Worm (Caenorhabditis elegans) whole organism, L1 larva: Measurements from ENCODE around the gene F52G3.5.
A peak's percentile ranks its signal among the peaks of the same experiment; 100 is the strongest.

ENCODE experiments used
- C16A3.4 ChIP-seq: fragments of 150-350 bp; optimal IDR thresholded peaks from 2 replicates; lab custom pipeline; 2014; ENCODE audit warnings: missing biosample characterization, missing genetic modification characterization
- C34B4.2 ChIP-seq: sonication (generic microtip); optimal IDR thresholded peaks from 2 replicates; lab custom pipeline; 2017; ENCODE audit warnings: mild to moderate bottlenecking, missing genetic modification characterization, missing compliant biosample characterization
- F16B12.6 ChIP-seq: fragments of 150-350 bp; optimal IDR thresholded peaks from 2 replicates; lab custom pipeline; 2014; ENCODE audit warnings: missing biosample characterization, missing genetic modification characterization
- aly-2 ChIP-seq: fragments of 150-350 bp; optimal IDR thresholded peaks from 2 replicates; lab custom pipeline; 2014; ENCODE audit warnings: missing biosample characterization, missing genetic modification characterization
- ama-1 ChIP-seq: fragments of 150-350 bp; optimal IDR thresholded peaks from 2 replicates; lab custom pipeline; 2014
- blmp-1 ChIP-seq: fragments of 150-350 bp; optimal IDR thresholded peaks from 2 replicates; lab custom pipeline; 2014; ENCODE audit warnings: missing biosample characterization, missing genetic modification characterization
- ceh-63 ChIP-seq: fragments of 200-800 bp; sonication (Bioruptor generic); optimal IDR thresholded peaks from 2 replicates; lab custom pipeline; 2018; ENCODE audit warnings: mild to moderate bottlenecking, missing genetic modification characterization, missing compliant biosample characterization
- ceh-8 ChIP-seq: fragments of 200-800 bp; sonication (Bioruptor generic); optimal IDR thresholded peaks from 2 replicates; lab custom pipeline; 2018; ENCODE audit warnings: mild to moderate bottlenecking, missing genetic modification characterization, moderate library complexity, missing compliant biosample characterization
- ceh-88 ChIP-seq: fragments of 200-800 bp; sonication (Bioruptor generic); IDR thresholded peaks from 2 replicates; pipeline ENCODE4 v1.3.6; 2022; ENCODE audit warnings: missing genetic modification characterization, missing compliant biosample characterization
- ceh-90 ChIP-seq: sonication (generic microtip); optimal IDR thresholded peaks from 2 replicates; lab custom pipeline; 2016; ENCODE audit warnings: missing genetic modification characterization, missing compliant biosample characterization
- dpl-1 ChIP-seq, 3 experiments: fragments of 150-350 bp in 2 of 3; sonication (generic microtip) in 1 of 3; optimal IDR thresholded peaks; 2 replicates each; lab custom pipeline; 2014 to 2017; ENCODE audit warnings: missing biosample characterization in 3 of 3, missing genetic modification characterization in 3 of 3, missing genetic modification reagents in 3 of 3
- efl-3 ChIP-seq: fragments of 200-800 bp; sonication (Bioruptor generic); optimal IDR thresholded peaks from 2 replicates; lab custom pipeline; 2018; ENCODE audit warnings: mild to moderate bottlenecking, missing genetic modification characterization, missing compliant biosample characterization
- egl-27 ChIP-seq, 2 experiments: fragments of 150-350 bp in 1 of 2; sonication (generic microtip); optimal IDR thresholded peaks; 3 replicates each; lab custom pipeline; 2017 to 2018; ENCODE audit warnings: missing biosample characterization in 2 of 2, missing genetic modification characterization in 2 of 2, missing genetic modification reagents in 2 of 2
- ets-5 ChIP-seq: fragments of 200-800 bp; sonication (Bioruptor generic); IDR thresholded peaks from 2 replicates; pipeline ENCODE4 v1.3.6; 2022; ENCODE audit warnings: missing genetic modification characterization, missing compliant biosample characterization
- fkh-10 ChIP-seq: sonication (generic microtip); optimal IDR thresholded peaks from 2 replicates; lab custom pipeline; 2017; ENCODE audit warnings: missing biosample characterization, missing genetic modification reagents, missing genetic modification characterization
- fos-1 ChIP-seq: fragments of 150-350 bp; optimal IDR thresholded peaks from 2 replicates; lab custom pipeline; 2014; ENCODE audit warnings: missing biosample characterization, missing genetic modification characterization
- grh-1 ChIP-seq: fragments of 200-800 bp; sonication (Bioruptor generic); IDR thresholded peaks from 2 replicates; pipeline ENCODE4 v1.3.6; 2022; ENCODE audit warnings: missing genetic modification reagents, missing genetic modification characterization, missing compliant biosample characterization
- hlh-17 ChIP-seq: fragments of 200-800 bp; sonication (Bioruptor generic); optimal IDR thresholded peaks from 2 replicates; lab custom pipeline; 2018; ENCODE audit warnings: missing genetic modification characterization, mild to moderate bottlenecking, missing compliant biosample characterization, moderate library complexity, borderline replicate concordance
- hpl-2 ChIP-seq: fragments of 150-350 bp; optimal IDR thresholded peaks from 2 replicates; lab custom pipeline; 2014; ENCODE audit warnings: missing biosample characterization, missing genetic modification reagents, missing genetic modification characterization
- isw-1 ChIP-seq: fragments of 200-800 bp; sonication (Bioruptor generic); IDR thresholded peaks from 2 replicates; pipeline ENCODE4 v1.3.6; 2022; ENCODE audit warnings: missing genetic modification characterization, missing compliant biosample characterization
- lin-15B ChIP-seq: fragments of 150-350 bp; sonication (generic microtip); optimal IDR thresholded peaks from 3 replicates; lab custom pipeline; 2014; ENCODE audit warnings: missing biosample characterization, missing genetic modification characterization
- lin-35 ChIP-seq, 2 experiments: fragments of 150-350 bp; optimal IDR thresholded peaks; 2 replicates each; lab custom pipeline; 2014; ENCODE audit warnings: missing biosample characterization in 2 of 2, missing genetic modification characterization in 2 of 2, missing genetic modification reagents in 2 of 2
- lin-39 ChIP-seq: fragments of 150-350 bp; optimal IDR thresholded peaks from 2 replicates; lab custom pipeline; 2014; ENCODE audit warnings: missing biosample characterization, missing genetic modification reagents, missing genetic modification characterization
- lir-3 ChIP-seq: sonication (generic microtip); optimal IDR thresholded peaks from 2 replicates; lab custom pipeline; 2016; ENCODE audit warnings: mild to moderate bottlenecking, missing genetic modification characterization, moderate library complexity, missing compliant biosample characterization; ENCODE audit not compliant: poor library complexity
- mab-9 ChIP-seq: fragments of 200-800 bp; sonication (Bioruptor generic); IDR thresholded peaks from 2 replicates; pipeline ENCODE4 v1.3.6; 2022; ENCODE audit warnings: missing genetic modification reagents, missing genetic modification characterization, missing compliant biosample characterization
- mdl-1 ChIP-seq, 2 experiments: fragments of 150-350 bp; optimal IDR thresholded peaks; 2 replicates each; lab custom pipeline; 2014 to 2017; ENCODE audit warnings: missing biosample characterization in 2 of 2, missing genetic modification characterization in 2 of 2, inconsistent platforms in 1 of 2
- mep-1 ChIP-seq: fragments of 150-350 bp; optimal IDR thresholded peaks from 2 replicates; lab custom pipeline; 2014; ENCODE audit warnings: missing biosample characterization, missing genetic modification characterization
- nhr-19 ChIP-seq: fragments of 200-800 bp; sonication (Bioruptor generic); conservative IDR thresholded peaks from 2 replicates; pipeline ENCODE4 v1.3.6; 2022; ENCODE audit warnings: missing genetic modification characterization, missing compliant biosample characterization
- nhr-20 ChIP-seq: sonication (generic microtip); optimal IDR thresholded peaks from 2 replicates; lab custom pipeline; 2016; ENCODE audit warnings: mild to moderate bottlenecking, missing genetic modification characterization, missing compliant biosample characterization
- nhr-28 ChIP-seq: fragments of 150-350 bp; optimal IDR thresholded peaks from 2 replicates; lab custom pipeline; 2014; ENCODE audit warnings: missing biosample characterization, missing genetic modification characterization
- nhr-71 ChIP-seq: sonication (generic microtip); optimal IDR thresholded peaks from 2 replicates; lab custom pipeline; 2016; ENCODE audit warnings: mild to moderate bottlenecking, missing genetic modification characterization, moderate library complexity, missing compliant biosample characterization
- nhr-84 ChIP-seq: sonication (generic microtip); optimal IDR thresholded peaks from 2 replicates; lab custom pipeline; 2017; ENCODE audit warnings: missing biosample characterization, missing genetic modification characterization
- nhr-85 ChIP-seq: sonication (generic microtip); peaks from one replicate; lab custom pipeline; 2016; ENCODE audit warnings: missing genetic modification characterization, inconsistent platforms, missing compliant biosample characterization
- nhr-90 ChIP-seq: sonication (generic microtip); optimal IDR thresholded peaks from 2 replicates; lab custom pipeline; 2016; ENCODE audit warnings: mild to moderate bottlenecking, missing genetic modification characterization, missing compliant biosample characterization; ENCODE audit not compliant: poor library complexity
- pag-3 ChIP-seq: sonication (generic microtip); optimal IDR thresholded peaks from 2 replicates; lab custom pipeline; 2017; ENCODE audit warnings: missing genetic modification characterization, mild to moderate bottlenecking, missing compliant biosample characterization, antibody characterized with exemption, borderline replicate concordance; ENCODE audit not compliant: insufficient read depth
- pqm-1 ChIP-seq: sonication (generic microtip); optimal IDR thresholded peaks from 3 replicates; lab custom pipeline; 2017; ENCODE audit warnings: missing biosample characterization, missing genetic modification characterization
- rnt-1 ChIP-seq: sonication (generic microtip); optimal IDR thresholded peaks from 2 replicates; lab custom pipeline; 2016; ENCODE audit warnings: mild to moderate bottlenecking, missing genetic modification characterization, moderate library complexity, missing compliant biosample characterization
- skn-1 ChIP-seq: fragments of 150-350 bp; optimal IDR thresholded peaks from 2 replicates; lab custom pipeline; 2014; ENCODE audit warnings: missing biosample characterization, missing genetic modification characterization
- snpc-4 ChIP-seq: fragments of 150-350 bp; optimal IDR thresholded peaks from 2 replicates; lab custom pipeline; 2014; ENCODE audit warnings: missing biosample characterization, missing genetic modification characterization
- snu-23 ChIP-seq: sonication (generic microtip); optimal IDR thresholded peaks from 2 replicates; lab custom pipeline; 2016; ENCODE audit warnings: missing genetic modification characterization, missing compliant biosample characterization
- sox-4 ChIP-seq: sonication (generic microtip); optimal IDR thresholded peaks from 2 replicates; lab custom pipeline; 2016; ENCODE audit warnings: missing genetic modification characterization, missing compliant biosample characterization
- swsn-7 ChIP-seq: sonication (generic microtip); optimal IDR thresholded peaks from 2 replicates; lab custom pipeline; 2016; ENCODE audit warnings: missing genetic modification characterization, missing compliant biosample characterization
- tlp-1 ChIP-seq: fragments of 150-350 bp; optimal IDR thresholded peaks from 2 replicates; lab custom pipeline; 2014; ENCODE audit warnings: missing biosample characterization, missing genetic modification characterization
- unc-130 ChIP-seq: fragments of 150-350 bp; optimal IDR thresholded peaks from 2 replicates; lab custom pipeline; 2017; ENCODE audit warnings: missing biosample characterization, missing genetic modification characterization, inconsistent platforms
- unc-30 ChIP-seq: sonication (generic microtip); optimal IDR thresholded peaks from 2 replicates; lab custom pipeline; 2017; ENCODE audit warnings: missing biosample characterization, missing genetic modification characterization
- unc-86 ChIP-seq: sonication (generic microtip); optimal IDR thresholded peaks from 2 replicates; lab custom pipeline; 2016; ENCODE audit warnings: missing genetic modification characterization, missing compliant biosample characterization
- unc-98 ChIP-seq: fragments of 200-800 bp; sonication (Bioruptor generic); IDR thresholded peaks from 2 replicates; pipeline ENCODE4 v1.3.6; 2022; ENCODE audit warnings: missing genetic modification characterization, missing compliant biosample characterization

The F52G3.5 gene

DNA sequence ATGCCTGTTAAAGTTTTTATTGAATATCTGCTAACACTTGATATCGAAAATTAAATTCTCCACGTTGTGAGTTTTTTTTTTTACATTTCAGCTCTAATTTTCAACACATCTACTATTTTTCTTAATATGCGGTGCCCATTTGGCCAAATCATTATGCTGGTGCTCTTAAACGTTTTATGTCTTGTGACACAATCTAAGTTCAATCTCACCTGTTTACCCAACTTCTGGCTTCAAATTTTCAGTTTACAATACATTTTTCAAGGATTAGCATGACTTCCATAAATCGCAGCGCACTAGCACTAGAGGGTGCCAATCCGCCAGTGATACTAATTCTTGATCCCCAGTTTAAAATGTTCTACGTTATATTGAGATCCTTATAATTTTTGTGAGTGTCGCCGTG, 33.6 kb downstream of the F52G3.5 start:
- TF ChIP-seq F16B12.6 (tag; lab: Kevin White, UChicago) (no peak), nhr-28 (tag; lab: Kevin White, UChicago) (no peak), mdl-1 (tag; optimal IDR thresholded peaks at IDR 0.05; lab: Kevin White, UChicago) (no peak), unc-30 (tag; lab: Kevin White, UChicago) (no peak), lir-3 (tag; lab: Kevin White, UChicago) (no peak), nhr-20 (tag; lab: Kevin White, UChicago) (no peak), lin-35 (GFP tag; optimal IDR thresholded peaks at IDR 0.05; lab: Kevin White, UChicago) (no peak), ceh-8 (GFP tag; lab: Kevin White, UChicago) (no peak), ceh-90 (tag; lab: Kevin White, UChicago) (no peak), pag-3 (no peak), fos-1 (tag; lab: Kevin White, UChicago) (no peak), nhr-71 (tag; lab: Kevin White, UChicago) (no peak), swsn-7 (tag; lab: Kevin White, UChicago) (no peak), aly-2 (no peak)

- TF ChIP-seq isw-1 (GFP tag; lab: Robert Waterston, UW) = peak; percentile 44
- TF ChIP-seq nhr-19 (GFP tag; lab: Robert Waterston, UW) = peak; percentile 44; the same call in 1 of the 2 replicates
- TF ChIP-seq ceh-88 (GFP tag; lab: Robert Waterston, UW) = peak; percentile 79
- TF ChIP-seq mab-9 (GFP tag; lab: Robert Waterston, UW) = peak; percentile 89
- TF ChIP-seq grh-1 = peak; percentile 67
- 0 out of 2 replicates have a peak, but pooled peaks have one; percentile 65 for TF ChIP-seq ets-5 (GFP tag; lab: Robert Waterston, UW)
- peak; percentile 40; the same call in 1 of the 2 replicates for TF ChIP-seq unc-98 (GFP tag; lab: Robert Waterston, UW)
Observed at ce11 chrX:16932339-16932738, 43.6 kb downstream of the F52G3.5 start.

ce11 chrX:16931255-16932023, 44.5 kb downstream of the F52G3.5 start:
- TF ChIP-seq snpc-4 (tag; lab: Kevin White, UChicago) = no peak
- peak; percentile 56 for TF ChIP-seq C16A3.4 (tag; lab: Kevin White, UChicago)
- peak in 2 of 3 experiments; percentile 26 to 29 for TF ChIP-seq dpl-1 (GFP tag; optimal IDR thresholded peaks at IDR 0.05; lab: Kevin White, UChicago)
- TF ChIP-seq skn-1 (tag; lab: Kevin White, UChicago) = peak; percentile 37
- peak in 1 of 2 experiments; percentile 5 for TF ChIP-seq mdl-1 (tag; optimal IDR thresholded peaks at IDR 0.05; lab: Kevin White, UChicago)
- TF ChIP-seq nhr-19 (GFP tag; lab: Robert Waterston, UW) = peak; percentile 69
- no peak for TF ChIP-seq C34B4.2 (tag; lab: Kevin White, UChicago)
- TF ChIP-seq mep-1 (tag; lab: Kevin White, UChicago) = peak; percentile 46
- TF ChIP-seq rnt-1 = peak; percentile 76
- TF ChIP-seq lin-15B (tag; lab: Kevin White, UChicago) = no peak
- peak; percentile 50 for TF ChIP-seq nhr-90 (tag; lab: Kevin White, UChicago)
- TF ChIP-seq nhr-84 (tag; lab: Kevin White, UChicago) = peak; percentile 12
- TF ChIP-seq ceh-63 = no peak
- no peak for TF ChIP-seq tlp-1 (tag; lab: Kevin White, UChicago)
- 0 out of 2 replicates have a peak, but pooled peaks have one; percentile 89 for TF ChIP-seq ets-5 (GFP tag; lab: Robert Waterston, UW)
- peak; percentile 72 for TF ChIP-seq unc-130 (tag; lab: Kevin White, UChicago)
- TF ChIP-seq snu-23 (GFP tag; lab: Kevin White, UChicago) = peak; percentile 55
- peak in 1 of 2 experiments; percentile 38 for TF ChIP-seq egl-27 (tag; optimal IDR thresholded peaks at IDR 0.05; lab: Kevin White, UChicago)
- TF ChIP-seq sox-4 (tag; lab: Kevin White, UChicago) = peak; percentile 13
- TF ChIP-seq nhr-71 (tag; lab: Kevin White, UChicago) = peak; percentile 77
- TF ChIP-seq pqm-1 (tag; lab: Kevin White, UChicago) = no peak
- TF ChIP-seq isw-1 (GFP tag; lab: Robert Waterston, UW) = peak; percentile 47
- TF ChIP-seq hpl-2 (GFP tag; lab: Kevin White, UChicago) = no peak
- TF ChIP-seq ama-1 (lab: Kevin White, UChicago) = peak; percentile 99
- peak; percentile 89 for TF ChIP-seq nhr-85 (tag; lab: Kevin White, UChicago)
- no peak for TF ChIP-seq efl-3 (GFP tag; lab: Kevin White, UChicago)
- no peak for TF ChIP-seq lin-39 (tag; lab: Kevin White, UChicago)
- no peak for TF ChIP-seq unc-86
- TF ChIP-seq ceh-8 (GFP tag; lab: Kevin White, UChicago) = no peak
- TF ChIP-seq nhr-20 (tag; lab: Kevin White, UChicago) = peak; percentile 47
- TF ChIP-seq fkh-10 (GFP tag; lab: Kevin White, UChicago) = no peak
- no peak for TF ChIP-seq blmp-1 (tag; lab: Kevin White, UChicago)
- TF ChIP-seq hlh-17 (GFP tag; lab: Kevin White, UChicago) = no peak
